Worm (Caenorhabditis elegans): ENCODE data around the gene crh-1.
A peak's percentile ranks its signal among the peaks of the same experiment; 100 is the strongest.

Gene crh-1

ce11 chrIII:11732056-11732455 lies 74.5 kb downstream of the crh-1 start, which contains the start of gene Y41C4A.21 (continued):
- no peak for TF ChIP-seq nhr-85 (tag)

- TF ChIP-seq sup-37 (GFP tag; optimal IDR thresholded peaks at IDR 0.05), result no peak
These were observed 75.4 kb downstream of the crh-1 start for ce11 chrIII:11732943-11733342.

ce11 chrIII:11737527-11737926 lies 80.0 kb downstream of the crh-1 start, which contains the start of gene sup-1:
Gene sup-1 (minus strand): TSS chrIII:11737627.
- TF ChIP-seq nhr-28 (tag; optimal IDR thresholded peaks at IDR 0.05), result no peak
- no peak for TF ChIP-seq ceh-8 (GFP tag; optimal IDR thresholded peaks at IDR 0.05)
- TF ChIP-seq dpl-1 (GFP tag; optimal IDR thresholded peaks at IDR 0.05), result no peak
- TF ChIP-seq pax-3 (tag; optimal IDR thresholded peaks at IDR 0.05), result no peak

ce11 chrIII:11738482-11738881 lies 80.9 kb downstream of the crh-1 start:
- TF ChIP-seq fkh-8 (tag; optimal IDR thresholded peaks at IDR 0.05) (no peak), nhr-76 (tag; optimal IDR thresholded peaks at IDR 0.05) (no peak), mep-1 (tag; optimal IDR thresholded peaks at IDR 0.05) (no peak), pax-3 (tag; optimal IDR thresholded peaks at IDR 0.05) (no peak), nhr-11 (tag; optimal IDR thresholded peaks at IDR 0.05) (no peak), lir-3 (tag; optimal IDR thresholded peaks at IDR 0.05; ENCODE audit: poor library complexity) (no peak), fkh-4 (tag; optimal IDR thresholded peaks at IDR 0.05; ENCODE audit: borderline replicate concordance) (no peak), hlh-4 (tag; optimal IDR thresholded peaks at IDR 0.05) (no peak), elt-3 (tag; optimal IDR thresholded peaks at IDR 0.05) (peak in 2 of 6 experiments; percentile 6 to 65), Y116A8C.19 (tag; optimal IDR thresholded peaks at IDR 0.05; ENCODE audit: borderline replicate concordance) (no peak), irx-1 (tag; optimal IDR thresholded peaks at IDR 0.05) (no peak), lin-15B (tag; optimal IDR thresholded peaks at IDR 0.05) (no peak), ets-5 (GFP tag; IDR thresholded peaks at IDR 0.05) (no peak), ceh-88 (GFP tag; IDR thresholded peaks at IDR 0.05) (no peak), unc-130 (tag; optimal IDR thresholded peaks at IDR 0.05) (peak; percentile 25), mdl-1 (tag; optimal IDR thresholded peaks at IDR 0.05) (peak in 1 of 2 experiments; percentile 11), egl-27 (tag; optimal IDR thresholded peaks at IDR 0.05) (no peak), C04F5.9 (tag; optimal IDR thresholded peaks at IDR 0.05) (no peak), egl-13 (tag; optimal IDR thresholded peaks at IDR 0.05) (no peak), lin-13 (GFP tag; optimal IDR thresholded peaks at IDR 0.05) (no peak), efl-3 (GFP tag; optimal IDR thresholded peaks at IDR 0.05) (no peak), nhr-71 (tag; optimal IDR thresholded peaks at IDR 0.05) (peak; percentile 80), nhr-77 (tag; optimal IDR thresholded peaks at IDR 0.05) (no peak), nhr-19 (GFP tag; conservative IDR thresholded peaks at IDR 0.05) (peak; percentile 51), sup-37 (GFP tag; optimal IDR thresholded peaks at IDR 0.05) (no peak), unc-62 (GFP tag; optimal IDR thresholded peaks at IDR 0.05) (no peak), C16A3.4 (tag; optimal IDR thresholded peaks at IDR 0.05) (peak; percentile 29), snpc-4 (tag; optimal IDR thresholded peaks at IDR 0.05) (peak; percentile 26), grh-1 (GFP tag; IDR thresholded peaks at IDR 0.05) (peak; percentile 76), ceh-63 (GFP tag; optimal IDR thresholded peaks at IDR 0.05) (no peak), tbx-2 (tag; optimal IDR thresholded peaks at IDR 0.05) (peak; percentile 50), snu-23 (GFP tag; optimal IDR thresholded peaks at IDR 0.05) (peak; percentile 70), unc-30 (tag; optimal IDR thresholded peaks at IDR 0.05) (no peak), dsc-1 (tag; optimal IDR thresholded peaks at IDR 0.05) (peak; percentile 44), ztf-4 (tag; optimal IDR thresholded peaks at IDR 0.05) (no peak), aly-2 (tag; optimal IDR thresholded peaks at IDR 0.05) (no peak), elt-2 (tag; optimal IDR thresholded peaks at IDR 0.05) (no peak), nhr-237 (tag; optimal IDR thresholded peaks at IDR 0.05) (no peak), ceh-82 (tag; optimal IDR thresholded peaks at IDR 0.05) (peak in 2 of 3 experiments; percentile 13 to 46), lin-35 (GFP tag; optimal IDR thresholded peaks at IDR 0.05) (peak; percentile 27 to 29), unc-98 (GFP tag; IDR thresholded peaks at IDR 0.05) (no peak), nhr-12 (tag; optimal IDR thresholded peaks at IDR 0.05) (no peak), zag-1 (tag; optimal IDR thresholded peaks at IDR 0.05) (peak; percentile 28)

Measured in whole organism, L1 larva.